Comparison of ENCODE assay signal across 5 worm cellular contexts in the genomic region with DNA sequence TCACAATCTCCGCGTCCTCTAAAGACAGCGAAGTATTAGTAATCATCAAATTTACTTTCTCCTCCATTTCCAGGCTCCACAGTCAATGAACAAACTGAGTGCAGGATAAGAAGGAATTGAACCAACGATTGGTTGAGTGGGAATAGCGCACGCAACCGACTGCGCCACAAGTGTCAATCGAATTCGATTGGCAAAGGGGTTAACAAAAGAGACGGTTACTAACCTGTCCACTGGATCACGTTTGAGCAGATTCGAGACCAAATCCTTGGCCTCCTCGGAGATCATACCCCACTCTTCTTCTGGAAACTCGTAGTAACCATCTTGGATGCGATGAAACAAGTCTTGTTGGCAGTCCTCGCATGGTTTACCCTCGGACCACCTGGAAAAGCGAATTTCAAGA.
TF ChIP-seq lines count a peak whose summit lies in the region.

No protein-coding gene starts in this region.

TF ChIP-seq in whole organism, L1 larva, 84 proteins besides CTCF, POLR2A, EP300 and RAD21 (continues in another document):
- TF ChIP-seq blmp-1 (tag; optimal IDR thresholded peaks at IDR 0.05; lab: Kevin White, UChicago): no peak
- TF ChIP-seq aly-2 (tag; optimal IDR thresholded peaks at IDR 0.05; lab: Kevin White, UChicago): peak; percentile 7
- no peak for TF ChIP-seq ztf-4 (tag; optimal IDR thresholded peaks at IDR 0.05; lab: Kevin White, UChicago)
- TF ChIP-seq swsn-7 (tag; optimal IDR thresholded peaks at IDR 0.05; lab: Kevin White, UChicago): no peak
- no peak for TF ChIP-seq snpc-4 (tag; optimal IDR thresholded peaks at IDR 0.05; lab: Kevin White, UChicago)
- no peak for TF ChIP-seq grh-1 (GFP tag; IDR thresholded peaks at IDR 0.05; lab: Robert Waterston, UW)
- TF ChIP-seq nhr-19 (GFP tag; conservative IDR thresholded peaks at IDR 0.05; lab: Robert Waterston, UW): no peak
- peak; percentile 60 for TF ChIP-seq ama-1 (optimal IDR thresholded peaks at IDR 0.05; lab: Kevin White, UChicago)
- no peak for TF ChIP-seq sox-4 (tag; optimal IDR thresholded peaks at IDR 0.05; lab: Kevin White, UChicago)
- no peak for TF ChIP-seq sup-37 (GFP tag; optimal IDR thresholded peaks at IDR 0.05; lab: Kevin White, UChicago)
- no peak for TF ChIP-seq nhr-28 (tag; optimal IDR thresholded peaks at IDR 0.05; lab: Kevin White, UChicago)
- TF ChIP-seq sptf-1 (tag; optimal IDR thresholded peaks at IDR 0.05; lab: Kevin White, UChicago): no peak
- peak; percentile 21 for TF ChIP-seq rnt-1 (tag; optimal IDR thresholded peaks at IDR 0.05; lab: Kevin White, UChicago)
- no peak for TF ChIP-seq dsc-1 (tag; optimal IDR thresholded peaks at IDR 0.05; lab: Kevin White, UChicago)
- TF ChIP-seq zip-4 (GFP tag; optimal IDR thresholded peaks at IDR 0.05; lab: Kevin White, UChicago): no peak
- no peak for TF ChIP-seq jun-1 (tag; optimal IDR thresholded peaks at IDR 0.05; lab: Kevin White, UChicago)
- TF ChIP-seq fos-1 (tag; optimal IDR thresholded peaks at IDR 0.05; lab: Kevin White, UChicago): no peak
- TF ChIP-seq elt-2 (tag; optimal IDR thresholded peaks at IDR 0.05; lab: Kevin White, UChicago): no peak

TF ChIP-seq in whole organism, L3 larva, 47 proteins besides CTCF, POLR2A, EP300 and RAD21:
- TF ChIP-seq ama-1 (optimal IDR thresholded peaks at IDR 0.05; lab: Kevin White, UChicago) (peak; percentile 38), elt-2 (tag; optimal IDR thresholded peaks at IDR 0.05; lab: Kevin White, UChicago) (no peak), nhr-25 (tag; optimal IDR thresholded peaks at IDR 0.05; lab: Kevin White, UChicago) (peak; percentile 65), nhr-43 (tag; optimal IDR thresholded peaks at IDR 0.05; lab: Kevin White, UChicago; ENCODE audit: poor library complexity, severe bottlenecking) (peak; percentile 50)

TF ChIP-seq in whole organism, early embryonic, 17 proteins besides CTCF, POLR2A, EP300 and RAD21:
- no peak for TF ChIP-seq F13C5.2 (tag; optimal IDR thresholded peaks at IDR 0.05; lab: Kevin White, UChicago)
- no peak for TF ChIP-seq aly-1 (tag; optimal IDR thresholded peaks at IDR 0.05; lab: Kevin White, UChicago)
- no peak for TF ChIP-seq sea-1 (GFP tag; conservative IDR thresholded peaks at IDR 0.05; lab: Robert Waterston, UW)
- TF ChIP-seq ceh-13 (GFP tag; optimal IDR thresholded peaks at IDR 0.05; lab: Kevin White, UChicago): peak; percentile 30
- peak; percentile 34 for TF ChIP-seq ceh-36 (tag; optimal IDR thresholded peaks at IDR 0.05; lab: Kevin White, UChicago)
- no peak for TF ChIP-seq B0310.2 (tag; optimal IDR thresholded peaks at IDR 0.05; lab: Kevin White, UChicago)
- no peak for TF ChIP-seq ets-7 (tag; optimal IDR thresholded peaks at IDR 0.05; lab: Kevin White, UChicago)
- TF ChIP-seq hmbx-1 (tag; optimal IDR thresholded peaks at IDR 0.05; lab: Kevin White, UChicago): no peak
- no peak for TF ChIP-seq hnd-1 (tag; optimal IDR thresholded peaks at IDR 0.05; lab: Kevin White, UChicago)
- no peak for TF ChIP-seq hmg-4 (GFP tag; optimal IDR thresholded peaks at IDR 0.05; lab: Kevin White, UChicago)
- no peak for TF ChIP-seq tbx-37 (GFP tag; conservative IDR thresholded peaks at IDR 0.05; lab: Robert Waterston, UW)
- TF ChIP-seq tra-4 (tag; optimal IDR thresholded peaks at IDR 0.05; lab: Kevin White, UChicago): no peak
- no peak for TF ChIP-seq ama-1 (optimal IDR thresholded peaks at IDR 0.05; lab: Kevin White, UChicago)
- TF ChIP-seq flt-1 (GFP tag; IDR thresholded peaks at IDR 0.05; lab: Robert Waterston, UW): 0 out of 2 replicates have a peak, but pooled peaks have one; percentile 36
- peak; percentile 73 for TF ChIP-seq pes-1 (GFP tag; IDR thresholded peaks at IDR 0.05; lab: Robert Waterston, UW)
- TF ChIP-seq scrt-1 (GFP tag; IDR thresholded peaks at IDR 0.05; lab: Robert Waterston, UW): no peak

TF ChIP-seq in whole organism, midembryonic, 9 proteins besides CTCF, POLR2A, EP300 and RAD21:
- TF ChIP-seq flt-1 (GFP tag; IDR thresholded peaks at IDR 0.05; lab: Robert Waterston, UW) (peak; percentile 73), ztf-29 (GFP tag; IDR thresholded peaks at IDR 0.05; lab: Robert Waterston, UW) (no peak), cog-1 (tag; optimal IDR thresholded peaks at IDR 0.05; lab: Kevin White, UChicago) (no peak), med-1 (GFP tag; optimal IDR thresholded peaks at IDR 0.05; lab: Kevin White, UChicago; ENCODE audit: insufficient read depth) (no peak), ref-1 (GFP tag; conservative IDR thresholded peaks at IDR 0.05; lab: Robert Waterston, UW) (0 out of 2 replicates have a peak, but pooled peaks have one; percentile 12), klf-2 (GFP tag; conservative IDR thresholded peaks at IDR 0.05; lab: Robert Waterston, UW) (no peak), tab-1 (GFP tag; IDR thresholded peaks at IDR 0.05; lab: Robert Waterston, UW) (no peak), T22C8.4 (GFP tag; IDR thresholded peaks at IDR 0.05; lab: Robert Waterston, UW) (no peak), ztf-23 (GFP tag; IDR thresholded peaks at IDR 0.05; lab: Robert Waterston, UW) (no peak)

TF ChIP-seq in whole organism, young adult, 124 proteins besides CTCF, POLR2A, EP300 and RAD21 (continues in another document):
- TF ChIP-seq ets-4 (GFP tag; optimal IDR thresholded peaks at IDR 0.05; lab: Kevin White, UChicago): no peak
- peak; percentile 6 for TF ChIP-seq lsl-1 (GFP tag; optimal IDR thresholded peaks at IDR 0.05; lab: Kevin White, UChicago)
- no peak; the same call in 1 of the 2 replicates for TF ChIP-seq madf-8 (GFP tag; conservative IDR thresholded peaks at IDR 0.05; lab: Robert Waterston, UW)
- no peak for TF ChIP-seq dpff-1 (tag; optimal IDR thresholded peaks at IDR 0.05; lab: Kevin White, UChicago)
- TF ChIP-seq bed-2 (GFP tag; IDR thresholded peaks at IDR 0.05; lab: Robert Waterston, UW): no peak
- no peak for TF ChIP-seq nhr-90 (tag; optimal IDR thresholded peaks at IDR 0.05; lab: Kevin White, UChicago)
- TF ChIP-seq sea-2 (GFP tag; IDR thresholded peaks at IDR 0.05; lab: Robert Waterston, UW): no peak
- no peak for TF ChIP-seq aptf-2 (GFP tag; conservative IDR thresholded peaks at IDR 0.05; lab: Robert Waterston, UW)
- TF ChIP-seq nhr-120 (GFP tag; IDR thresholded peaks at IDR 0.05; lab: Robert Waterston, UW): no peak
- peak; percentile 61; the same call in 1 of the 2 replicates for TF ChIP-seq Y79H2A.3 (GFP tag; conservative IDR thresholded peaks at IDR 0.05; lab: Robert Waterston, UW)
- no peak for TF ChIP-seq snpc-3.4 (tag; optimal IDR thresholded peaks at IDR 0.05; lab: Kevin White, UChicago)
- no peak for TF ChIP-seq rec-8 (tag; optimal IDR thresholded peaks at IDR 0.05; lab: Kevin White, UChicago)
- TF ChIP-seq hmg-20 (GFP tag; IDR thresholded peaks at IDR 0.05; lab: Robert Waterston, UW): no peak
- no peak for TF ChIP-seq lsy-27 (tag; optimal IDR thresholded peaks at IDR 0.05; lab: Kevin White, UChicago; ENCODE audit: borderline replicate concordance, insufficient read depth)
- TF ChIP-seq dox-1 (GFP tag; IDR thresholded peaks at IDR 0.05; lab: Robert Waterston, UW): no peak; the same call in 1 of the 2 replicates
- no peak for TF ChIP-seq dpl-1 (GFP tag; optimal IDR thresholded peaks at IDR 0.05; lab: Kevin White, UChicago)
- TF ChIP-seq F52B5.7 (tag; optimal IDR thresholded peaks at IDR 0.05; lab: Kevin White, UChicago): no peak
- no peak for TF ChIP-seq lin-40 (tag; optimal IDR thresholded peaks at IDR 0.05; lab: Kevin White, UChicago)
- TF ChIP-seq K11D2.4 (GFP tag; IDR thresholded peaks at IDR 0.05; lab: Robert Waterston, UW): 0 out of 2 replicates have a peak, but pooled peaks have one; percentile 10
- no peak for TF ChIP-seq nfya-1 (tag; optimal IDR thresholded peaks at IDR 0.05; lab: Kevin White, UChicago; ENCODE audit: borderline replicate concordance, insufficient read depth)
- TF ChIP-seq let-526 (GFP tag; IDR thresholded peaks at IDR 0.05; lab: Robert Waterston, UW): no peak
- no peak for TF ChIP-seq F22D6.2 (tag; optimal IDR thresholded peaks at IDR 0.05; lab: Kevin White, UChicago)
- no peak for TF ChIP-seq chd-7 (tag; optimal IDR thresholded peaks at IDR 0.05; lab: Kevin White, UChicago)
- no peak; the same call in 1 of the 2 replicates for TF ChIP-seq ekl-4 (GFP tag; IDR thresholded peaks at IDR 0.05; lab: Robert Waterston, UW)
- TF ChIP-seq bed-1 (GFP tag; IDR thresholded peaks at IDR 0.05; lab: Robert Waterston, UW): no peak
- no peak for TF ChIP-seq somi-1 (GFP tag; optimal IDR thresholded peaks at IDR 0.05; lab: Kevin White, UChicago)
- TF ChIP-seq nhr-179 (tag; optimal IDR thresholded peaks at IDR 0.05; lab: Kevin White, UChicago): no peak
- no peak for TF ChIP-seq nhr-27 (tag; optimal IDR thresholded peaks at IDR 0.05; lab: Kevin White, UChicago)
- TF ChIP-seq egl-18 (GFP tag; IDR thresholded peaks at IDR 0.05; lab: Robert Waterston, UW): no peak
- TF ChIP-seq nfyb-1 (GFP tag; IDR thresholded peaks at IDR 0.05; lab: Robert Waterston, UW): no peak
- TF ChIP-seq ztf-22 (GFP tag; optimal IDR thresholded peaks at IDR 0.05; lab: Kevin White, UChicago): no peak
- no peak for TF ChIP-seq F57A8.1 (GFP tag; optimal IDR thresholded peaks at IDR 0.05; lab: Kevin White, UChicago)
- TF ChIP-seq F33H1.4 (GFP tag; IDR thresholded peaks at IDR 0.05; lab: Robert Waterston, UW): 0 out of 2 replicates have a peak, but pooled peaks have one; percentile 7
- TF ChIP-seq F10E7.11 (tag; optimal IDR thresholded peaks at IDR 0.05; lab: Kevin White, UChicago): no peak
- no peak for TF ChIP-seq atf-7 (tag; optimal IDR thresholded peaks at IDR 0.05; lab: Kevin White, UChicago)
- TF ChIP-seq B0019.2 (GFP tag; conservative IDR thresholded peaks at IDR 0.05; lab: Robert Waterston, UW): no peak
- TF ChIP-seq madf-10 (tag; optimal IDR thresholded peaks at IDR 0.05; lab: Kevin White, UChicago): no peak
- TF ChIP-seq snpc-1.3 (tag; optimal IDR thresholded peaks at IDR 0.05; lab: Kevin White, UChicago; ENCODE audit: insufficient read depth): peak; percentile 40
- TF ChIP-seq F49E8.2 (tag; optimal IDR thresholded peaks at IDR 0.05; lab: Kevin White, UChicago; ENCODE audit: insufficient read depth): no peak
- TF ChIP-seq efl-1 (GFP tag; optimal IDR thresholded peaks at IDR 0.05; lab: Kevin White, UChicago): no peak
- no peak for TF ChIP-seq ztf-26 (tag; optimal IDR thresholded peaks at IDR 0.05; lab: Kevin White, UChicago)
- TF ChIP-seq rcor-1 (GFP tag; IDR thresholded peaks at IDR 0.05; lab: Robert Waterston, UW): no peak
- 0 out of 2 replicates have a peak, but pooled peaks have one; percentile 52 for TF ChIP-seq lin-26 (GFP tag; IDR thresholded peaks at IDR 0.05; lab: Robert Waterston, UW)
- no peak for TF ChIP-seq hlh-12 (tag; optimal IDR thresholded peaks at IDR 0.05; lab: Kevin White, UChicago)
- peak; percentile 87 for TF ChIP-seq tbp1 (GFP tag; optimal IDR thresholded peaks at IDR 0.05; lab: Kevin White, UChicago)
- no peak for TF ChIP-seq F55B11.4 (tag; optimal IDR thresholded peaks at IDR 0.05; lab: Kevin White, UChicago; ENCODE audit: borderline replicate concordance, insufficient read depth)
